Worm (Caenorhabditis elegans) whole organism, late embryonic: ENCODE data around the gene rpl-11.1.
"Not testable (repeated sequence)": the region's sequence is repeated elsewhere in the genome, so short reads cannot be mapped to it uniquely, and the experiment has no call there.

ENCODE experiments used
- C38D4.7 ChIP-seq: fragments of 200-800 bp; sonication (Bioruptor generic); optimal IDR thresholded peaks from 2 replicates; lab custom pipeline; 2018; ENCODE audit warnings: mild to moderate bottlenecking, missing genetic modification characterization, moderate library complexity, missing compliant biosample characterization
- F13H6.1 ChIP-seq: sonication (generic microtip); optimal IDR thresholded peaks from 2 replicates; lab custom pipeline; 2016; ENCODE audit warnings: missing genetic modification characterization, missing compliant biosample characterization
- K02D7.2 ChIP-seq: sonication (generic microtip); optimal IDR thresholded peaks from 2 replicates; lab custom pipeline; 2017; ENCODE audit warnings: mild to moderate bottlenecking, missing genetic modification characterization, missing compliant biosample characterization
- K09A11.1 ChIP-seq: sonication (generic microtip); optimal IDR thresholded peaks from 2 replicates; lab custom pipeline; 2017; ENCODE audit warnings: antibody characterized with exemption, mild to moderate bottlenecking, missing genetic modification characterization, missing compliant biosample characterization; ENCODE audit not compliant: insufficient read depth
- ceh-14 ChIP-seq: sonication (generic microtip); optimal IDR thresholded peaks from 2 replicates; lab custom pipeline; 2016; ENCODE audit warnings: missing genotype, missing genetic modification characterization, missing compliant biosample characterization
- ceh-18 ChIP-seq: sonication (generic microtip); optimal IDR thresholded peaks from 2 replicates; lab custom pipeline; 2016; ENCODE audit warnings: missing genetic modification characterization, missing compliant biosample characterization
- ceh-19 ChIP-seq: fragments of 200-800 bp; sonication (Bioruptor generic); optimal IDR thresholded peaks from 2 replicates; lab custom pipeline; 2018; ENCODE audit warnings: mild to moderate bottlenecking, missing genetic modification characterization, missing compliant biosample characterization
- ceh-2 ChIP-seq: sonication (generic microtip); optimal IDR thresholded peaks from 2 replicates; lab custom pipeline; 2016; ENCODE audit warnings: missing genotype, missing genetic modification characterization, missing compliant biosample characterization
- ceh-30 ChIP-seq: fragments of 150-350 bp; optimal IDR thresholded peaks from 2 replicates; lab custom pipeline; 2014; ENCODE audit warnings: missing biosample characterization, missing genetic modification characterization
- ceh-6 ChIP-seq: fragments of 200-800 bp; sonication (Bioruptor generic); optimal IDR thresholded peaks from 2 replicates; lab custom pipeline; 2018; ENCODE audit warnings: mild to moderate bottlenecking, missing genetic modification characterization, missing compliant biosample characterization
- dmd-4 ChIP-seq: sonication (generic microtip); optimal IDR thresholded peaks from 2 replicates; lab custom pipeline; 2016; ENCODE audit warnings: borderline replicate concordance, missing genetic modification characterization, missing compliant biosample characterization
- dve-1 ChIP-seq: sonication (generic microtip); optimal IDR thresholded peaks from 2 replicates; lab custom pipeline; 2017; ENCODE audit warnings: antibody characterized with exemption, mild to moderate bottlenecking, missing genetic modification characterization, missing compliant biosample characterization
- eyg-1 ChIP-seq: sonication (generic microtip); optimal IDR thresholded peaks from 2 replicates; lab custom pipeline; 2016; ENCODE audit warnings: missing genotype, missing genetic modification characterization, missing compliant biosample characterization
- fax-1 ChIP-seq: sonication (generic microtip); optimal IDR thresholded peaks from 2 replicates; lab custom pipeline; 2016; ENCODE audit warnings: missing genotype, missing genetic modification characterization, missing compliant biosample characterization
- hlh-15 ChIP-seq: sonication (generic microtip); optimal IDR thresholded peaks from 2 replicates; lab custom pipeline; 2016; ENCODE audit warnings: missing genetic modification characterization, missing compliant biosample characterization
- hlh-30 ChIP-seq: sonication (generic microtip); optimal IDR thresholded peaks from 2 replicates; lab custom pipeline; 2017; ENCODE audit warnings: antibody characterized with exemption, missing genetic modification characterization, missing compliant biosample characterization; ENCODE audit not compliant: insufficient read depth
- hlh-6 ChIP-seq: sonication (generic microtip); optimal IDR thresholded peaks from 2 replicates; lab custom pipeline; 2016; ENCODE audit warnings: missing genotype, missing genetic modification characterization, missing compliant biosample characterization
- hlh-8 ChIP-seq: sonication (generic microtip); optimal IDR thresholded peaks from 2 replicates; lab custom pipeline; 2016; ENCODE audit warnings: missing genotype, missing genetic modification characterization, missing compliant biosample characterization
- lim-6 ChIP-seq: sonication (generic microtip); optimal IDR thresholded peaks from 2 replicates; lab custom pipeline; 2016; ENCODE audit warnings: missing genetic modification characterization, missing compliant biosample characterization
- lin-11 ChIP-seq: fragments of 200-800 bp; sonication (Bioruptor generic); optimal IDR thresholded peaks from 2 replicates; lab custom pipeline; 2018; ENCODE audit warnings: mild to moderate bottlenecking, missing genetic modification characterization, missing compliant biosample characterization
- mec-3 ChIP-seq: sonication (generic microtip); optimal IDR thresholded peaks from 2 replicates; lab custom pipeline; 2016; ENCODE audit warnings: borderline replicate concordance, missing genetic modification characterization, missing compliant biosample characterization
- nfya-1 ChIP-seq: sonication (generic microtip); optimal IDR thresholded peaks from 2 replicates; lab custom pipeline; 2017; ENCODE audit warnings: missing genetic modification characterization, mild to moderate bottlenecking, missing compliant biosample characterization, antibody characterized with exemption, moderate library complexity
- nhr-11 ChIP-seq: fragments of 150-350 bp; optimal IDR thresholded peaks from 2 replicates; lab custom pipeline; 2014; ENCODE audit warnings: missing biosample characterization, missing genetic modification characterization
- npax-4 ChIP-seq: sonication (generic microtip); optimal IDR thresholded peaks from 2 replicates; lab custom pipeline; 2016; ENCODE audit warnings: missing genetic modification characterization, missing compliant biosample characterization
- pag-3 ChIP-seq: sonication (generic microtip); optimal IDR thresholded peaks from 2 replicates; lab custom pipeline; 2016; ENCODE audit warnings: missing compliant biosample characterization, missing genetic modification characterization, borderline replicate concordance
- pat-9 ChIP-seq: fragments of 200-800 bp; sonication (Bioruptor generic); optimal IDR thresholded peaks from 2 replicates; lab custom pipeline; 2018; ENCODE audit warnings: mild to moderate bottlenecking, missing genetic modification characterization, moderate library complexity, missing compliant biosample characterization
- pha-4 ChIP-seq: fragments of 150-350 bp; optimal IDR thresholded peaks from 2 replicates; lab custom pipeline; 2018; ENCODE audit warnings: missing biosample characterization, missing genetic modification reagents, missing genetic modification characterization
- pqm-1 ChIP-seq: sonication (generic microtip); optimal IDR thresholded peaks from 2 replicates; lab custom pipeline; 2016; ENCODE audit warnings: missing genetic modification characterization, missing compliant biosample characterization
- pros-1 ChIP-seq: fragments of 150-350 bp; optimal IDR thresholded peaks from 2 replicates; lab custom pipeline; 2014; ENCODE audit warnings: missing biosample characterization, missing genetic modification reagents, missing genetic modification characterization
- sdc-2 ChIP-seq: sonication (generic microtip); optimal IDR thresholded peaks from 2 replicates; lab custom pipeline; 2016; ENCODE audit warnings: missing genotype, missing genetic modification characterization, missing compliant biosample characterization
- tbx-2 ChIP-seq: sonication (generic microtip); optimal IDR thresholded peaks from 2 replicates; lab custom pipeline; 2016; ENCODE audit warnings: missing genetic modification characterization, missing compliant biosample characterization
- ttx-3 ChIP-seq: sonication (generic microtip); optimal IDR thresholded peaks from 2 replicates; lab custom pipeline; 2016; ENCODE audit warnings: missing genetic modification reagents, missing genetic modification characterization, missing compliant biosample characterization
- unc-86 ChIP-seq: sonication (generic microtip); optimal IDR thresholded peaks from 2 replicates; lab custom pipeline; 2016; ENCODE audit warnings: missing genetic modification characterization, missing compliant biosample characterization
- zip-5 ChIP-seq: sonication (generic microtip); optimal IDR thresholded peaks from 2 replicates; lab custom pipeline; 2016; ENCODE audit warnings: missing genetic modification characterization, missing compliant biosample characterization

rpl-11.1 gene

ce11 chrV:3610709-3611108 lies 24.8 kb upstream of the rpl-11.1 start:
- TF ChIP-seq pat-9 (no peak), nhr-11 (tag; lab: Kevin White, UChicago) (no peak), dve-1 (tag; lab: Kevin White, UChicago) (no peak), lin-11 (tag; lab: Kevin White, UChicago) (no peak), hlh-6 (tag; lab: Kevin White, UChicago) (no peak), dmd-4 (no peak), ceh-6 (GFP tag; lab: Kevin White, UChicago) (no peak), ceh-19 (GFP tag; lab: Kevin White, UChicago) (no peak), hlh-15 (tag; lab: Kevin White, UChicago) (no peak), sdc-2 (tag; lab: Kevin White, UChicago) (no peak), npax-4 (tag; lab: Kevin White, UChicago) (no peak), pros-1 (no peak), pha-4 (tag; lab: Kevin White, UChicago) (no peak), lim-6 (tag; lab: Kevin White, UChicago) (no peak)
- TF ChIP-seq, all 69 proteins: peak for 0

ce11 chrV:3606391-3606790 lies 20.5 kb upstream of the rpl-11.1 start:
- no peak for TF ChIP-seq pag-3 (tag; lab: Kevin White, UChicago)
- TF ChIP-seq C38D4.7 (GFP tag; lab: Kevin White, UChicago), result no peak
- TF ChIP-seq K09A11.1, result no peak
- no peak for TF ChIP-seq hlh-8 (tag; lab: Kevin White, UChicago)
- TF ChIP-seq nhr-11 (tag; lab: Kevin White, UChicago), result no peak
- TF ChIP-seq tbx-2, result no peak

- TF ChIP-seq hlh-30 (tag; lab: Kevin White, UChicago), result no peak
- no peak for TF ChIP-seq pqm-1 (tag; lab: Kevin White, UChicago)
- TF ChIP-seq mec-3, result no peak
- no peak for TF ChIP-seq ceh-2 (tag; lab: Kevin White, UChicago)
- no peak for TF ChIP-seq hlh-15 (tag; lab: Kevin White, UChicago)
- TF ChIP-seq zip-5, result no peak
- no peak for TF ChIP-seq hlh-6 (tag; lab: Kevin White, UChicago)
- no peak for TF ChIP-seq K02D7.2 (tag; lab: Kevin White, UChicago)
- no peak for TF ChIP-seq tbx-2
- TF ChIP-seq fax-1 (tag; lab: Kevin White, UChicago), result no peak
- TF ChIP-seq K09A11.1, result no peak
These were observed 19.5 kb upstream of the rpl-11.1 start, which contains the start of gene T22F3.8 for ce11 chrV:3605325-3605724. Gene T22F3.8 (minus strand): TSS chrV:3605425.

ce11 chrV:3600570-3600969 lies 14.7 kb upstream of the rpl-11.1 start, which contains the start of gene T22F3.7:
Gene T22F3.7 (minus strand): TSS chrV:3600670.
- TF ChIP-seq ttx-3 (tag; lab: Kevin White, UChicago), result no peak
- no peak for TF ChIP-seq hlh-30 (tag; lab: Kevin White, UChicago)
- TF ChIP-seq ceh-18, result no peak
- TF ChIP-seq eyg-1 (tag; lab: Kevin White, UChicago), result no peak
- no peak for TF ChIP-seq unc-86 (tag; lab: Kevin White, UChicago)
- TF ChIP-seq pat-9, result no peak
- TF ChIP-seq hlh-15 (tag; lab: Kevin White, UChicago), result no peak
- TF ChIP-seq nfya-1 (tag; lab: Kevin White, UChicago), result no peak

ce11 chrV:3597052-3597451 lies 11.2 kb upstream of the rpl-11.1 start, which contains the start of gene srh-212:
Gene srh-212 (minus strand): TSS chrV:3597152.
- not testable (repeated sequence) for TF ChIP-seq ceh-30, ceh-14, F13H6.1 (tag; lab: Kevin White, UChicago)
- TF ChIP-seq, all 69 proteins: peak for 0; not testable (repeated sequence) for 69
